Fruit fly (Drosophila melanogaster): ENCODE results near the gene Syx17.

The Syx17 gene

dm6 chr3L:4406653-4407257 is 3.5 kb downstream of the Syx17 start, which contains the start of gene TP53INP:
Gene TP53INP (plus strand): TSS chr3L:4406943.
- TF ChIP-seq dac (GFP tag; optimal IDR thresholded peaks at IDR 0.05) (peak; percentile 72), CG31627 (GFP tag; optimal IDR thresholded peaks at IDR 0.05) (peak; percentile 75), esn (GFP tag; optimal IDR thresholded peaks at IDR 0.05) (peak; percentile 93), fkh (GFP tag; optimal IDR thresholded peaks at IDR 0.05) (peak; percentile 72), Eip75B (GFP tag; optimal IDR thresholded peaks at IDR 0.05) (peak; percentile 93), CG11294 (GFP tag; IDR thresholded peaks at IDR 0.05) (peak; percentile 61), Ets21C (GFP tag; optimal IDR thresholded peaks at IDR 0.05) (peak; percentile 73), fd85E (GFP tag; optimal IDR thresholded peaks at IDR 0.05) (peak; percentile 63), CG10631 (GFP tag; optimal IDR thresholded peaks at IDR 0.05) (peak; percentile 87), CG3919 (GFP tag; optimal IDR thresholded peaks at IDR 0.05) (peak; percentile 90), dsx (GFP tag; optimal IDR thresholded peaks at IDR 0.05; ENCODE audit: poor library complexity, severe bottlenecking) (peak; percentile 92), CG8119 (GFP tag; IDR thresholded peaks at IDR 0.05) (peak; percentile 91), Sox15 (GFP tag; optimal IDR thresholded peaks at IDR 0.05) (peak; percentile 90), CG6163 (GFP tag; IDR thresholded peaks at IDR 0.05) (peak; percentile 70; the same call in 2 of the 3 replicates), cyc (GFP tag; optimal IDR thresholded peaks at IDR 0.05) (peak; percentile 85), CG1621 (tag; optimal IDR thresholded peaks at IDR 0.05) (peak; percentile 82), Lpt (GFP tag; optimal IDR thresholded peaks at IDR 0.05) (peak; percentile 86), ss (GFP tag; optimal IDR thresholded peaks at IDR 0.05) (peak; percentile 66 to 94), Ets96B (tag; optimal IDR thresholded peaks at IDR 0.05) (peak; percentile 89), CG11902 (GFP tag; optimal IDR thresholded peaks at IDR 0.05) (peak; percentile 82), Eip93F (GFP tag; optimal IDR thresholded peaks at IDR 0.05) (peak; percentile 57), Sox14 (GFP tag; optimal IDR thresholded peaks at IDR 0.05) (peak; percentile 88), achi (GFP tag; optimal IDR thresholded peaks at IDR 0.05) (peak; percentile 91), CG8319 (GFP tag; optimal IDR thresholded peaks at IDR 0.05) (peak; percentile 72), vri (GFP tag; optimal IDR thresholded peaks at IDR 0.05) (peak; percentile 63), CG15336 (GFP tag; IDR thresholded peaks at IDR 0.05) (peak; percentile 88), CG34406 (GFP tag; optimal IDR thresholded peaks at IDR 0.05) (peak; percentile 91), Sox102F (GFP tag; optimal IDR thresholded peaks at IDR 0.05) (peak; percentile 78), topi (GFP tag; optimal IDR thresholded peaks at IDR 0.05) (peak; percentile 90), lz (GFP tag; optimal IDR thresholded peaks at IDR 0.05) (peak; percentile 89), CG9139 (GFP tag; optimal IDR thresholded peaks at IDR 0.05) (peak; percentile 72), fd59A (GFP tag; optimal IDR thresholded peaks at IDR 0.05) (peak; percentile 88), Blimp-1 (GFP tag; optimal IDR thresholded peaks at IDR 0.05) (peak; percentile 67), CG4318 (GFP tag; optimal IDR thresholded peaks at IDR 0.05) (peak; percentile 89), salr (GFP tag; optimal IDR thresholded peaks at IDR 0.05) (peak; percentile 80 to 93), CG11762 (GFP tag; optimal IDR thresholded peaks at IDR 0.05; ENCODE audit: insufficient read depth) (peak; percentile 89), net (GFP tag; optimal IDR thresholded peaks at IDR 0.05) (peak; percentile 91), OdsH (GFP tag; optimal IDR thresholded peaks at IDR 0.05) (peak; percentile 91), CG6276 (GFP tag; optimal IDR thresholded peaks at IDR 0.05) (peak; percentile 90), CG16779 (tag; optimal IDR thresholded peaks at IDR 0.05) (peak; percentile 89), CG6854 (GFP tag; optimal IDR thresholded peaks at IDR 0.05) (peak; percentile 65), eg (GFP tag; IDR thresholded peaks at IDR 0.05) (peak; percentile 58), CG7368 (GFP tag; optimal IDR thresholded peaks at IDR 0.05) (peak; percentile 64), CG10669 (GFP tag; optimal IDR thresholded peaks at IDR 0.05) (peak; percentile 90), CG6792 (GFP tag; optimal IDR thresholded peaks at IDR 0.05) (peak; percentile 91), Hr4 (GFP tag; optimal IDR thresholded peaks at IDR 0.05) (peak; percentile 89), Hr38 (GFP tag; optimal IDR thresholded peaks at IDR 0.05) (no peak), CG3032 (tag; optimal IDR thresholded peaks at IDR 0.05) (peak; percentile 89), Gug (GFP tag; IDR thresholded peaks at IDR 0.05) (peak; percentile 52), svp (GFP tag) (peak; percentile 91), Smox (GFP tag; optimal IDR thresholded peaks at IDR 0.05) (peak; percentile 82)

Data from whole organism, prepupa.